Worm (Caenorhabditis elegans) whole organism, midembryonic: ENCODE data around the gene F26F4.5.
A peak's percentile ranks its signal among the peaks of the same experiment; 100 is the strongest.

Source experiments
- flt-1 ChIP-seq: fragments of 200-800 bp; sonication (Bioruptor generic); IDR thresholded peaks from 2 replicates; pipeline ENCODE4 v1.3.6; 2022; ENCODE audit warnings: missing genetic modification characterization, missing compliant biosample characterization
- klf-2 ChIP-seq: fragments of 200-800 bp; sonication (Bioruptor generic); conservative IDR thresholded peaks from 2 replicates; pipeline ENCODE4 v1.3.6; 2022; ENCODE audit warnings: missing genetic modification reagents, missing genetic modification characterization, missing compliant biosample characterization
- tab-1 ChIP-seq: fragments of 200-800 bp; sonication (Bioruptor generic); IDR thresholded peaks from 2 replicates; pipeline ENCODE4 v1.3.6; 2022; ENCODE audit warnings: missing genetic modification characterization, missing compliant biosample characterization

- TF ChIP-seq flt-1 (GFP tag; lab: Robert Waterston, UW) (peak; percentile 84), tab-1 (GFP tag; lab: Robert Waterston, UW) (no peak), klf-2 (no peak)
Measured at ce11 chrIII:4899728-4900127, 8.7 kb upstream of the F26F4.5 start.
